Fruit fly (Drosophila melanogaster) whole organism, embryonic: ENCODE results near the gene Cdk1.

ENCODE experiments used
- CG14050 ChIP-seq: fragments of 200-800 bp; sonication (Bioruptor generic); IDR thresholded peaks from 3 replicates; pipeline ENCODE4 v1.3.6; 2022; ENCODE audit warnings: missing biosample characterization, missing genetic modification characterization
- CG16813 ChIP-seq: fragments of 200-800 bp; sonication (Bioruptor generic); IDR thresholded peaks from 3 replicates; pipeline ENCODE4 v1.3.6; 2022; ENCODE audit warnings: missing biosample characterization, missing genetic modification characterization; ENCODE audit not compliant: partially characterized antibody
- CG16815 ChIP-seq: fragments of 200-800 bp; sonication (Bioruptor generic); optimal IDR thresholded peaks from 3 replicates; lab custom pipeline; 2017; ENCODE audit warnings: missing biosample characterization, mild to moderate bottlenecking, missing genetic modification characterization
- CG31441 ChIP-seq: fragments of 200-800 bp; sonication (Bioruptor generic); IDR thresholded peaks from 2 replicates; pipeline ENCODE4 v1.3.6; 2022; ENCODE audit warnings: missing biosample characterization, missing genetic modification characterization
- CG4820 ChIP-seq: fragments of 200-800 bp; sonication (Bioruptor generic); optimal IDR thresholded peaks from 3 replicates; lab custom pipeline; 2016; ENCODE audit warnings: missing biosample characterization, missing genetic modification characterization
- MESR4 ChIP-seq: fragments of 200-800 bp; sonication (Bioruptor generic); optimal IDR thresholded peaks from 2 replicates; lab custom pipeline; 2018; ENCODE audit warnings: missing biosample characterization, mild to moderate bottlenecking, missing genetic modification characterization, moderate library complexity
- Scr ChIP-seq: fragments of 200-800 bp; sonication (Bioruptor generic); IDR thresholded peaks from 2 replicates; pipeline ENCODE4 v1.3.6; 2022; ENCODE audit warnings: missing biosample characterization, missing genetic modification characterization; ENCODE audit not compliant: partially characterized antibody
- bbx ChIP-seq: fragments of 200-800 bp; sonication (Bioruptor generic); IDR thresholded peaks from 2 replicates; pipeline ENCODE4 v1.3.6; 2022; ENCODE audit warnings: missing biosample characterization, missing genetic modification characterization; ENCODE audit not compliant: partially characterized antibody
- row ChIP-seq: fragments of 200-800 bp; sonication (Bioruptor generic); IDR thresholded peaks from 3 replicates; pipeline ENCODE4 v1.3.6; 2022; ENCODE audit warnings: missing biosample characterization, missing genetic modification characterization
- sob ChIP-seq: fragments of 200-800 bp; sonication (Bioruptor generic); IDR thresholded peaks from 2 replicates; pipeline ENCODE4 v1.3.6; 2022; ENCODE audit warnings: missing biosample characterization, missing genetic modification characterization

dm6 chr2L:10344029-10344606, 41.9 kb downstream of the Cdk1 start, which contains the start of gene Frmd5:
- TF ChIP-seq CG16813 (GFP tag; lab: Robert Waterston, UW) (peak; percentile 63; the same call in 1 of the 3 replicates), CG16815 (GFP tag; lab: Kevin White, UChicago) (no peak), bbx (GFP tag; lab: Robert Waterston, UW) (peak; percentile 37; the same call in 1 of the 2 replicates), CG4820 (GFP tag; lab: Kevin White, UChicago) (no peak), CG14050 (GFP tag; lab: Robert Waterston, UW) (no peak), CG31441 (GFP tag; lab: Robert Waterston, UW) (no peak), sob (GFP tag; lab: Robert Waterston, UW) (no peak), MESR4 (GFP tag; lab: Kevin White, UChicago) (peak; percentile 6), row (no peak), Scr (GFP tag; lab: Robert Waterston, UW) (peak; percentile 54)
